Worm (Caenorhabditis elegans) whole organism, young adult: ENCODE results near the gene C07A9.9.

Source experiments
- B0035.1 ChIP-seq: sonication (generic microtip); optimal IDR thresholded peaks from 2 replicates; lab custom pipeline; 2016; ENCODE audit warnings: missing genetic modification characterization, mild to moderate bottlenecking, missing compliant biosample characterization, missing genotype, missing genetic modification reagents
- B0336.3 ChIP-seq: fragments of 200-800 bp; sonication (Bioruptor generic); IDR thresholded peaks from 2 replicates; pipeline ENCODE4 v1.3.6; 2022; ENCODE audit warnings: missing genetic modification characterization, missing compliant biosample characterization
- C06A6.2 ChIP-seq: fragments of 200-800 bp; sonication (Bioruptor generic); conservative IDR thresholded peaks from 2 replicates; pipeline ENCODE4 v1.3.6; 2022; ENCODE audit warnings: missing genetic modification characterization, missing compliant biosample characterization
- F23B12.7 ChIP-seq: sonication (generic microtip); optimal IDR thresholded peaks from 2 replicates; lab custom pipeline; 2017; ENCODE audit warnings: missing genetic modification characterization, mild to moderate bottlenecking, missing compliant biosample characterization, antibody characterized with exemption, moderate library complexity; ENCODE audit not compliant: insufficient read depth
- F33H1.4 ChIP-seq: fragments of 200-800 bp; sonication (Bioruptor generic); IDR thresholded peaks from 2 replicates; pipeline ENCODE4 v1.3.6; 2022; ENCODE audit warnings: missing genetic modification reagents, missing genetic modification characterization, missing compliant biosample characterization
- F37B4.10 ChIP-seq: fragments of 200-800 bp; sonication (Bioruptor generic); IDR thresholded peaks from 2 replicates; pipeline ENCODE4 v1.3.6; 2022; ENCODE audit warnings: missing genetic modification characterization, missing compliant biosample characterization
- F57C9.4 ChIP-seq: sonication (generic microtip); optimal IDR thresholded peaks from 2 replicates; lab custom pipeline; 2017; ENCODE audit warnings: mild to moderate bottlenecking, missing genetic modification characterization, missing compliant biosample characterization
- ZK185.1 ChIP-seq: sonication (generic microtip); optimal IDR thresholded peaks from 2 replicates; lab custom pipeline; 2016; ENCODE audit warnings: mild to moderate bottlenecking, missing genetic modification characterization, missing compliant biosample characterization; ENCODE audit not compliant: poor library complexity, severe bottlenecking
- athp-1 ChIP-seq: sonication (generic microtip); optimal IDR thresholded peaks from 2 replicates; lab custom pipeline; 2017; ENCODE audit warnings: mild to moderate bottlenecking, missing genetic modification characterization, missing compliant biosample characterization
- bed-1 ChIP-seq: fragments of 200-800 bp; sonication (Bioruptor generic); IDR thresholded peaks from 2 replicates; pipeline ENCODE4 v1.3.6; 2022; ENCODE audit warnings: missing genetic modification reagents, missing genetic modification characterization, missing compliant biosample characterization
- ceh-79 ChIP-seq: sonication (generic microtip); optimal IDR thresholded peaks from 2 replicates; lab custom pipeline; 2017; ENCODE audit warnings: mild to moderate bottlenecking, missing genetic modification characterization, missing compliant biosample characterization
- ceh-91 ChIP-seq: fragments of 200-800 bp; sonication (Bioruptor generic); IDR thresholded peaks from 2 replicates; pipeline ENCODE4 v1.3.6; 2022; ENCODE audit warnings: missing genetic modification reagents, missing genetic modification characterization, missing compliant biosample characterization
- dpff-1 ChIP-seq: sonication (generic microtip); optimal IDR thresholded peaks from 2 replicates; lab custom pipeline; 2017; ENCODE audit warnings: mild to moderate bottlenecking, missing genetic modification characterization, missing compliant biosample characterization
- efl-1 ChIP-seq: fragments of 150-350 bp; optimal IDR thresholded peaks from 2 replicates; lab custom pipeline; 2014; ENCODE audit warnings: missing biosample characterization, missing genetic modification reagents, missing genetic modification characterization
- egl-18 ChIP-seq: fragments of 200-800 bp; sonication (Bioruptor generic); IDR thresholded peaks from 2 replicates; pipeline ENCODE4 v1.3.6; 2022; ENCODE audit warnings: missing genetic modification reagents, missing genetic modification characterization, missing compliant biosample characterization
- egrh-3 ChIP-seq: fragments of 200-800 bp; sonication (Bioruptor generic); IDR thresholded peaks from 2 replicates; pipeline ENCODE4 v1.3.6; 2022; ENCODE audit warnings: missing genetic modification reagents, missing genetic modification characterization, missing compliant biosample characterization
- fkh-3 ChIP-seq: sonication (generic microtip); optimal IDR thresholded peaks from 2 replicates; lab custom pipeline; 2016; ENCODE audit warnings: mild to moderate bottlenecking, missing genetic modification characterization, missing compliant biosample characterization
- him-1 ChIP-seq: sonication (generic microtip); optimal IDR thresholded peaks from 2 replicates; lab custom pipeline; 2016; ENCODE audit warnings: missing genotype, missing genetic modification reagents, missing genetic modification characterization, missing compliant biosample characterization
- hlh-12 ChIP-seq: sonication (generic microtip); optimal IDR thresholded peaks from 2 replicates; lab custom pipeline; 2016; ENCODE audit warnings: missing genetic modification characterization, missing compliant biosample characterization
- hmg-1.2 ChIP-seq: fragments of 200-800 bp; sonication (Bioruptor generic); IDR thresholded peaks from 2 replicates; pipeline ENCODE4 v1.3.6; 2022; ENCODE audit warnings: missing genetic modification reagents, missing genetic modification characterization, missing compliant biosample characterization
- hmg-20 ChIP-seq: fragments of 200-800 bp; sonication (Bioruptor generic); IDR thresholded peaks from 2 replicates; pipeline ENCODE4 v1.3.6; 2022; ENCODE audit warnings: missing genetic modification reagents, missing genetic modification characterization, missing compliant biosample characterization
- let-526 ChIP-seq: fragments of 200-800 bp; sonication (Bioruptor generic); IDR thresholded peaks from 2 replicates; pipeline ENCODE4 v1.3.6; 2022; ENCODE audit warnings: missing genetic modification reagents, missing genetic modification characterization, missing compliant biosample characterization
- lin-35 ChIP-seq, 3 experiments: fragments of 150-350 bp in 2 of 3; sonication (generic microtip) in 1 of 3; optimal IDR thresholded peaks; 2 replicates each; lab custom pipeline; 2014 to 2018; ENCODE audit warnings: missing biosample characterization in 3 of 3, missing genetic modification characterization in 3 of 3, missing genetic modification reagents in 3 of 3
- lin-40 ChIP-seq: sonication (generic microtip); optimal IDR thresholded peaks from 2 replicates; lab custom pipeline; 2016; ENCODE audit warnings: missing genetic modification characterization, mild to moderate bottlenecking, missing compliant biosample characterization, missing genotype, missing genetic modification reagents
- lin-54 ChIP-seq: fragments of 200-800 bp; sonication (Bioruptor generic); optimal IDR thresholded peaks from 2 replicates; lab custom pipeline; 2018; ENCODE audit warnings: mild to moderate bottlenecking, missing genetic modification characterization, missing compliant biosample characterization
- lir-1 ChIP-seq: fragments of 200-800 bp; sonication (Bioruptor generic); conservative IDR thresholded peaks from 2 replicates; pipeline ENCODE4 v1.3.6; 2022; ENCODE audit warnings: missing genetic modification reagents, missing genetic modification characterization, missing compliant biosample characterization
- lsy-27 ChIP-seq: sonication (generic microtip); optimal IDR thresholded peaks from 2 replicates; lab custom pipeline; 2017; ENCODE audit warnings: missing genetic modification characterization, mild to moderate bottlenecking, missing compliant biosample characterization, antibody characterized with exemption, missing genotype, borderline replicate concordance; ENCODE audit not compliant: insufficient read depth
- madf-3 ChIP-seq: fragments of 200-800 bp; sonication (Bioruptor generic); IDR thresholded peaks from 2 replicates; pipeline ENCODE4 v1.3.6; 2022; ENCODE audit warnings: missing genetic modification reagents, missing genetic modification characterization, missing compliant biosample characterization
- madf-8 ChIP-seq: fragments of 200-800 bp; sonication (Bioruptor generic); conservative IDR thresholded peaks from 2 replicates; pipeline ENCODE4 v1.3.6; 2022; ENCODE audit warnings: missing genetic modification reagents, missing genetic modification characterization, missing compliant biosample characterization
- mcd-1 ChIP-seq: fragments of 200-800 bp; sonication (Bioruptor generic); IDR thresholded peaks from 2 replicates; pipeline ENCODE4 v1.3.6; 2022; ENCODE audit warnings: missing genetic modification reagents, missing genetic modification characterization, missing compliant biosample characterization
- mel-28 ChIP-seq: sonication (generic microtip); optimal IDR thresholded peaks from 2 replicates; lab custom pipeline; 2016; ENCODE audit warnings: borderline replicate concordance, mild to moderate bottlenecking, missing genetic modification characterization, missing compliant biosample characterization
- nhr-27 ChIP-seq: fragments of 200-800 bp; sonication (Bioruptor generic); optimal IDR thresholded peaks from 2 replicates; lab custom pipeline; 2018; ENCODE audit warnings: mild to moderate bottlenecking, missing genetic modification characterization, moderate library complexity, missing compliant biosample characterization
- nhr-80 ChIP-seq: sonication (generic microtip); optimal IDR thresholded peaks from 2 replicates; lab custom pipeline; 2016; ENCODE audit warnings: missing genetic modification characterization, missing compliant biosample characterization
- rec-8 ChIP-seq, 2 experiments: sonication (generic microtip); optimal IDR thresholded peaks; 2 replicates each; lab custom pipeline; 2016; ENCODE audit warnings: mild to moderate bottlenecking in 2 of 2, missing genetic modification characterization in 2 of 2, missing genetic modification reagents in 2 of 2, missing genotype in 2 of 2, missing biosample characterization in 1 of 2, missing compliant biosample characterization in 1 of 2, moderate library complexity in 1 of 2
- rpc-1 ChIP-seq, 2 experiments: fragments of 150-350 bp in 1 of 2; sonication (generic microtip) in 1 of 2; optimal IDR thresholded peaks; 2 replicates each; lab custom pipeline; 2014 to 2018; ENCODE audit warnings: missing biosample characterization in 1 of 2, missing genetic modification characterization in 1 of 2, missing genetic modification reagents in 1 of 2, missing genotype in 1 of 2
- snpc-4 ChIP-seq, 5 experiments: fragments of 150-350 bp in 1 of 5; sonication (generic microtip) in 4 of 5; optimal IDR thresholded peaks; 2 replicates each; lab custom pipeline; 2014 to 2018; ENCODE audit warnings: missing genetic modification characterization in 5 of 5, missing biosample characterization in 3 of 5, antibody characterized with exemption in 2 of 5, mild to moderate bottlenecking in 2 of 5, missing compliant biosample characterization in 2 of 5, missing genotype in 2 of 5, moderate library complexity in 2 of 5, missing genetic modification reagents in 1 of 5
- tbx-9 ChIP-seq: sonication (generic microtip); optimal IDR thresholded peaks from 2 replicates; lab custom pipeline; 2016; ENCODE audit warnings: borderline replicate concordance, missing genetic modification characterization, inconsistent platforms, missing compliant biosample characterization
- tlf-1 ChIP-seq: fragments of 200-800 bp; sonication (Bioruptor generic); optimal IDR thresholded peaks from 2 replicates; lab custom pipeline; 2018; ENCODE audit warnings: mild to moderate bottlenecking, missing genetic modification characterization, missing compliant biosample characterization
- unc-62 ChIP-seq: fragments of 150-350 bp; optimal IDR thresholded peaks from 2 replicates; lab custom pipeline; 2014; ENCODE audit warnings: missing biosample characterization, missing genetic modification reagents, missing genetic modification characterization
- xnd-1 ChIP-seq: sonication (generic microtip); optimal IDR thresholded peaks from 2 replicates; lab custom pipeline; 2016; ENCODE audit warnings: missing genotype, missing genetic modification reagents, missing genetic modification characterization, missing compliant biosample characterization
- zim-3 ChIP-seq: sonication (generic microtip); optimal IDR thresholded peaks from 2 replicates; lab custom pipeline; 2017; ENCODE audit warnings: mild to moderate bottlenecking, missing genetic modification characterization, moderate library complexity, missing compliant biosample characterization
- ztf-18 ChIP-seq: sonication (generic microtip); optimal IDR thresholded peaks from 2 replicates; lab custom pipeline; 2016; ENCODE audit warnings: missing genotype, mild to moderate bottlenecking, missing genetic modification characterization, missing compliant biosample characterization
- ztf-28 ChIP-seq: fragments of 200-800 bp; sonication (Bioruptor generic); IDR thresholded peaks from 2 replicates; pipeline ENCODE4 v1.3.6; 2022; ENCODE audit warnings: missing genetic modification reagents, missing genetic modification characterization, missing compliant biosample characterization
- ztf-3 ChIP-seq: fragments of 200-800 bp; sonication (Bioruptor generic); optimal IDR thresholded peaks from 2 replicates; lab custom pipeline; 2018; ENCODE audit warnings: mild to moderate bottlenecking, missing genetic modification characterization, missing compliant biosample characterization

Gene C07A9.9

ce11 chrIII:9638159-9638754 lies 29.2 kb downstream of the C07A9.9 start (continued):
- TF ChIP-seq F57C9.4 = no peak
- no peak for TF ChIP-seq F33H1.4
- no peak for TF ChIP-seq rec-8 (tag; optimal IDR thresholded peaks at IDR 0.05; lab: Kevin White, UChicago)

ce11 chrIII:9637016-9637415 lies 30.4 kb downstream of the C07A9.9 start, which contains the start of gene gei-13:
TSS of gene gei-13 (minus strand) at chrIII:9637116.
- TF ChIP-seq zim-3 (tag; lab: Kevin White, UChicago) (no peak), lsy-27 (no peak), fkh-3 (tag; lab: Kevin White, UChicago) (no peak), rpc-1 (optimal IDR thresholded peaks at IDR 0.05; lab: Kevin White, UChicago) (no peak), rpc-1 (tag; optimal IDR thresholded peaks at IDR 0.05; lab: Kevin White, UChicago) (no peak), lin-35 (GFP tag; optimal IDR thresholded peaks at IDR 0.05; lab: Kevin White, UChicago) (no peak), ZK185.1 (tag; lab: Kevin White, UChicago) (no peak), hmg-20 (GFP tag; lab: Robert Waterston, UW) (no peak), F37B4.10 (GFP tag; lab: Robert Waterston, UW) (no peak), tbx-9 (tag; lab: Kevin White, UChicago) (no peak), nhr-27 (tag; lab: Kevin White, UChicago) (no peak), C06A6.2 (GFP tag; lab: Robert Waterston, UW) (no peak), efl-1 (GFP tag; lab: Kevin White, UChicago) (no peak), lir-1 (GFP tag; lab: Robert Waterston, UW) (no peak), B0035.1 (tag; lab: Kevin White, UChicago) (no peak), F23B12.7 (no peak), unc-62 (GFP tag; lab: Kevin White, UChicago) (no peak)

ce11 chrIII:9631117-9631655 lies 36.3 kb downstream of the C07A9.9 start, which contains the start of gene ubc-7:
TSS of gene ubc-7 (minus strand) at chrIII:9631167.
- TF ChIP-seq madf-8 (GFP tag; lab: Robert Waterston, UW) (peak; percentile 92), xnd-1 (tag; lab: Kevin White, UChicago) (peak; percentile 79), egl-18 (GFP tag; lab: Robert Waterston, UW) (no peak), him-1 (peak; percentile 24), nhr-27 (tag; lab: Kevin White, UChicago) (no peak), snpc-4 (GFP tag; optimal IDR thresholded peaks at IDR 0.05; lab: Kevin White, UChicago) (no peak), snpc-4 (tag; optimal IDR thresholded peaks at IDR 0.05; lab: Kevin White, UChicago) (peak in 2 of 4 experiments; percentile 14 to 45), hlh-12 (tag; lab: Kevin White, UChicago) (no peak), dpff-1 (tag; lab: Kevin White, UChicago) (no peak), bed-1 (GFP tag; lab: Robert Waterston, UW) (no peak), madf-3 (GFP tag; lab: Robert Waterston, UW) (peak; percentile 30; the same call in 1 of the 2 replicates), lin-54 (peak; percentile 95), tlf-1 (GFP tag; lab: Kevin White, UChicago) (peak; percentile 68), egrh-3 (no peak), mel-28 (tag; lab: Kevin White, UChicago) (no peak), hmg-1.2 (peak; percentile 48), lin-40 (tag; lab: Kevin White, UChicago) (peak; percentile 52), ztf-18 (peak; percentile 48), ceh-91 (peak; percentile 83), B0336.3 (peak; percentile 42; the same call in 1 of the 2 replicates), nhr-80 (tag; lab: Kevin White, UChicago) (peak; percentile 22), ceh-79 (no peak), ztf-3 (GFP tag; lab: Kevin White, UChicago) (no peak), athp-1 (no peak), ztf-28 (no peak), let-526 (GFP tag; lab: Robert Waterston, UW) (0 out of 2 replicates have a peak, but pooled peaks have one; percentile 6), mcd-1 (GFP tag; lab: Robert Waterston, UW) (peak; percentile 80)
